Worm (Caenorhabditis elegans) whole organism, mixed stage, embryonic: ENCODE data around the gene tkt-1.

Experiments used
- bed-3 ChIP-seq: fragments of 200-800 bp; sonication (Bioruptor generic); optimal IDR thresholded peaks from 3 replicates; lab custom pipeline; 2018; ENCODE audit warnings: mild to moderate bottlenecking, missing genetic modification characterization, moderate library complexity, missing compliant biosample characterization
- drap-1 ChIP-seq: fragments of 200-800 bp; sonication (Bioruptor generic); optimal IDR thresholded peaks from 3 replicates; lab custom pipeline; 2018; ENCODE audit warnings: mild to moderate bottlenecking, missing genetic modification characterization, missing compliant biosample characterization
- lin-13 ChIP-seq: fragments of 150-350 bp; optimal IDR thresholded peaks from 2 replicates; lab custom pipeline; 2014; ENCODE audit warnings: missing biosample characterization, missing genetic modification characterization
- lsy-2 ChIP-seq: fragments of 150-350 bp; optimal IDR thresholded peaks from 2 replicates; lab custom pipeline; 2014; ENCODE audit warnings: missing biosample characterization, missing genetic modification characterization
- nhr-12 ChIP-seq: fragments of 150-350 bp; optimal IDR thresholded peaks from 2 replicates; lab custom pipeline; 2014; ENCODE audit warnings: missing biosample characterization, missing genetic modification characterization
- nhr-237 ChIP-seq: fragments of 150-350 bp; optimal IDR thresholded peaks from 2 replicates; lab custom pipeline; 2014; ENCODE audit warnings: missing biosample characterization, missing genetic modification characterization
- nhr-28 ChIP-seq: fragments of 150-350 bp; optimal IDR thresholded peaks from 2 replicates; lab custom pipeline; 2014; ENCODE audit warnings: missing biosample characterization, missing genetic modification characterization
- pha-4 ChIP-seq: fragments of 150-350 bp; optimal IDR thresholded peaks from 2 replicates; lab custom pipeline; 2018; ENCODE audit warnings: missing biosample characterization, missing genetic modification reagents, missing genetic modification characterization
- snpc-4 ChIP-seq: fragments of 150-350 bp; optimal IDR thresholded peaks from 2 replicates; lab custom pipeline; 2014; ENCODE audit warnings: missing biosample characterization, missing genetic modification characterization
- sptf-1 ChIP-seq: sonication (generic microtip); optimal IDR thresholded peaks from 2 replicates; lab custom pipeline; 2017; ENCODE audit warnings: mild to moderate bottlenecking, missing genetic modification characterization, moderate library complexity, missing compliant biosample characterization
- unc-39 ChIP-seq: fragments of 150-350 bp; optimal IDR thresholded peaks from 2 replicates; lab custom pipeline; 2014; ENCODE audit warnings: missing biosample characterization, missing genetic modification characterization
- unc-62 ChIP-seq: fragments of 150-350 bp; optimal IDR thresholded peaks from 2 replicates; lab custom pipeline; 2014; ENCODE audit warnings: missing biosample characterization, missing genetic modification reagents, missing genetic modification characterization
- ztf-11 ChIP-seq: fragments of 150-350 bp; optimal IDR thresholded peaks from 2 replicates; lab custom pipeline; 2014; ENCODE audit warnings: missing biosample characterization, missing genetic modification characterization

DNA sequence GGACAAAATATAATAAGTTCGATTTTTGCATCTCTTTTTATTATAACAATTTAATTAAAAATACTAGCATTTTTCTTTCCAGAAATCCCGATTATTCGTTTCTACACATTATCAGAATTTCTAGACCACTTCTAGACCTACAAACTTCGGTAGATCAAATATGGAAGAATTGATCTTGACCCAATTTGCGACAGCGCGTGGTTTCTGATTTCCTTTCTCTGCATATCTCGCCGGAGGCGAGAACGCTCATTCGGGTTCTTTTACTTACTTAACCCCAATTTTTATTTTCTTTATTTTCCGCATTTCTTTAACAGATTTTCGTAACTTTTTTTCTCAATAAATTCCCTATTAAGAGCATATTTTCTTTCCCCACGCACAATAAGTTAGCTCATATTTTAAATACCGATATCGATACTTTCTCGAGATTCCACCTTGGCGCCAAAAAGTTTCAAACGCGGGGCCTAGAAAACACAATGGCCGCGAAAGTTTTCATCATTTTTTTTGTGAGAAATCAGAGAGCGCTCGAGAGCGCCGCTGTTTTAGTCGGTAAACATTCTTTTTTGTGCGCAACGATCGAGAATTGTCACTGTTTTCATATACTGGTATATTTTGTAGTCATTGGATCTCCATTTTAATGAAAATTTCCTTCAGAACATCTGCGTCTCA lies 821 bp upstream of the tkt-1 start:
- no peak for TF ChIP-seq sptf-1 (tag; lab: Kevin White, UChicago)
- no peak for TF ChIP-seq nhr-12 (tag; lab: Kevin White, UChicago)
- TF ChIP-seq lin-13 (tag; lab: Kevin White, UChicago) = no peak
- no peak for TF ChIP-seq lsy-2 (tag; lab: Kevin White, UChicago)
- no peak for TF ChIP-seq unc-39 (tag; lab: Kevin White, UChicago)
- TF ChIP-seq ztf-11 (tag; lab: Kevin White, UChicago) = no peak
- TF ChIP-seq snpc-4 (tag; lab: Kevin White, UChicago) = no peak
- no peak for TF ChIP-seq nhr-237 (tag; lab: Kevin White, UChicago)
- TF ChIP-seq pha-4 (tag; lab: Kevin White, UChicago) = no peak
- no peak for TF ChIP-seq unc-62
- TF ChIP-seq drap-1 (GFP tag; lab: Kevin White, UChicago) = no peak
- no peak for TF ChIP-seq nhr-28 (tag; lab: Kevin White, UChicago)
- TF ChIP-seq bed-3 = no peak
